Fruit fly (Drosophila melanogaster) whole organism: ENCODE results near the gene SkpE.

Experiments used
- Dll ChIP-seq: fragments of >200 bp; optimal IDR thresholded peaks from 2 replicates; lab custom pipeline; 2017
- psq ChIP-seq: fragments of >200 bp; optimal IDR thresholded peaks from 2 replicates; lab custom pipeline; 2017

dm6 chrX:19840341-19840740, 16.5 kb upstream of the SkpE start:
- TF ChIP-seq Dll (lab: Kevin White, UChicago) (no peak), psq (no peak)
